Worm (Caenorhabditis elegans) whole organism, L4/young adult: ENCODE measurements around the gene K09E4.3.

Source experiments
- W03F9.2 ChIP-seq: fragments of 150-350 bp; optimal IDR thresholded peaks from 2 replicates; lab custom pipeline; 2014; ENCODE audit warnings: missing biosample characterization, missing genetic modification characterization
- dao-5 ChIP-seq: sonication (generic microtip); optimal IDR thresholded peaks from 2 replicates; lab custom pipeline; 2016; ENCODE audit warnings: missing genotype, missing genetic modification characterization, moderate library complexity, missing compliant biosample characterization
- him-1 ChIP-seq: sonication (generic microtip); optimal IDR thresholded peaks from 2 replicates; lab custom pipeline; 2016; ENCODE audit warnings: missing genotype, missing genetic modification reagents, missing genetic modification characterization, missing compliant biosample characterization

DNA sequence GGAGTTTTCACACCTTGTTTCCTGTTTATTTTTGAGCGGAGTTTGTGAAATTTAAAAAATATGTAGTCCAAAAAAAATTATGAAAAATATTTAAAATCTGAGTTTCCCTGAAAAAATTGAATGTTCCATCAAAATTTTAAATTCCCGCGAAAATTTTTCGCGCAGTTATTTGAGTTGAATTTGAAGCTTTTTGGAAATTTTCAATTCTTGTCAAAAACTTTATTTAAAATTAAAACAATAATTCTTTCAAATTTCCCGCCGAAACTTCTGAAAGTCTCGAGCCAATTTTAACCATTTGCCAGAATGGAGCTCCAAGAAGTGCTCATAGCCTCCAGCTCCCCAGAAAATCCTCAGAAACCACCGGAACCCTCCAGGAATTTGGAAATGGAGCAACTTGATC, 22.3 kb downstream of the K09E4.3 start, which contains the start of gene gur-4:
- TF ChIP-seq him-1 (tag; lab: Kevin White, UChicago) (no peak), W03F9.2 (tag; lab: Kevin White, UChicago) (no peak), dao-5 (tag; lab: Kevin White, UChicago) (no peak)
